Worm (Caenorhabditis elegans) whole organism, early embryonic: ENCODE results near the gene zfp-2.

Source experiments
- ama-1 ChIP-seq: fragments of 150-350 bp; optimal IDR thresholded peaks from 2 replicates; lab custom pipeline; 2014
- ceh-13 ChIP-seq: fragments of 200-800 bp; sonication (Bioruptor generic); optimal IDR thresholded peaks from 2 replicates; lab custom pipeline; 2018; ENCODE audit warnings: mild to moderate bottlenecking, missing genetic modification characterization, missing compliant biosample characterization
- ceh-36 ChIP-seq: sonication (generic microtip); optimal IDR thresholded peaks from 2 replicates; lab custom pipeline; 2016; ENCODE audit warnings: missing genetic modification characterization, inconsistent platforms, missing compliant biosample characterization
- flt-1 ChIP-seq: fragments of 200-800 bp; sonication (Bioruptor generic); IDR thresholded peaks from 2 replicates; pipeline ENCODE4 v1.3.6; 2022; ENCODE audit warnings: missing genetic modification characterization, missing compliant biosample characterization
- hmg-4 ChIP-seq: fragments of 200-800 bp; sonication (Bioruptor generic); optimal IDR thresholded peaks from 2 replicates; lab custom pipeline; 2018; ENCODE audit warnings: mild to moderate bottlenecking, missing genetic modification characterization, missing compliant biosample characterization
- scrt-1 ChIP-seq: fragments of 200-800 bp; sonication (Bioruptor generic); IDR thresholded peaks from 2 replicates; pipeline ENCODE4 v1.3.6; 2022; ENCODE audit warnings: missing genetic modification characterization, missing compliant biosample characterization
- tbx-37 ChIP-seq: fragments of 200-800 bp; sonication (Bioruptor generic); conservative IDR thresholded peaks from 2 replicates; pipeline ENCODE4 v1.3.6; 2022; ENCODE audit warnings: missing genetic modification reagents, missing genetic modification characterization, missing compliant biosample characterization

DNA sequence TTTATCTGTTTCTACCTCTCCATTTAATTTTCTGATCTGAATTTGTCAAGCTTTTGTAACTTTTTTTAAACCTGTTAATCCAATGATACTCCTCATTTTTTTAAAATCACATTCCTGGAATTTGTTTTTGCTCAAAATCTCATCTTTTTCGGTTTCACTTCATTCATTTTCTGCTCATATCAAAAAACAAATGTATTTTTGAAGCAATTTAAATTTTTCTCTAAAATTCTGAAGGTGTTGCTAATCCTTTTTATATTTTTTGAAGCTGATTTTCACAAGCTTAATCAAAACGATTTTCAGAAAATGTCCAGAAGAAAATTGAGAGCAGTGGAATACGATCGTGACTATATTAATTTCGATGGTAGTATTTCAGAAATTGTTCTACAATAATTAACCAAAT is 37.5 kb downstream of the zfp-2 start, which contains the start of gene E02H1.5:
- TF ChIP-seq ceh-36 (tag; lab: Kevin White, UChicago) (no peak), ceh-13 (no peak), ama-1 (no peak), tbx-37 (no peak), flt-1 (no peak), hmg-4 (no peak), scrt-1 (GFP tag; lab: Robert Waterston, UW) (no peak)
